Worm (Caenorhabditis elegans) whole organism, mixed stage, embryonic: ENCODE measurements around the gene ule-3.
A peak's percentile ranks its signal among the peaks of the same experiment; 100 is the strongest.

Source experiments
- M03D4.4 ChIP-seq: sonication (generic microtip); optimal IDR thresholded peaks from 2 replicates; lab custom pipeline; 2017; ENCODE audit warnings: mild to moderate bottlenecking, missing genetic modification characterization, missing compliant biosample characterization
- bed-3 ChIP-seq: fragments of 200-800 bp; sonication (Bioruptor generic); optimal IDR thresholded peaks from 3 replicates; lab custom pipeline; 2018; ENCODE audit warnings: mild to moderate bottlenecking, missing genetic modification characterization, moderate library complexity, missing compliant biosample characterization
- blmp-1 ChIP-seq: fragments of 150-350 bp; optimal IDR thresholded peaks from 2 replicates; lab custom pipeline; 2014; ENCODE audit warnings: missing biosample characterization, missing genetic modification characterization
- ceh-39 ChIP-seq: fragments of 150-350 bp; optimal IDR thresholded peaks from 2 replicates; lab custom pipeline; 2014; ENCODE audit warnings: missing biosample characterization, missing genetic modification characterization
- ceh-43 ChIP-seq: fragments of 200-800 bp; sonication (Bioruptor generic); optimal IDR thresholded peaks from 2 replicates; lab custom pipeline; 2018; ENCODE audit warnings: mild to moderate bottlenecking, missing genetic modification characterization, moderate library complexity, missing compliant biosample characterization
- ceh-83 ChIP-seq: fragments of 200-800 bp; sonication (Bioruptor generic); optimal IDR thresholded peaks from 2 replicates; lab custom pipeline; 2018; ENCODE audit warnings: mild to moderate bottlenecking, missing genetic modification characterization, missing compliant biosample characterization
- ces-1 ChIP-seq: fragments of 150-350 bp; optimal IDR thresholded peaks from 2 replicates; lab custom pipeline; 2014; ENCODE audit warnings: missing biosample characterization, missing genetic modification reagents, missing genetic modification characterization
- drap-1 ChIP-seq: fragments of 200-800 bp; sonication (Bioruptor generic); optimal IDR thresholded peaks from 3 replicates; lab custom pipeline; 2018; ENCODE audit warnings: mild to moderate bottlenecking, missing genetic modification characterization, missing compliant biosample characterization
- flh-1 ChIP-seq: fragments of 200-800 bp; sonication (Bioruptor generic); optimal IDR thresholded peaks from 2 replicates; lab custom pipeline; 2018; ENCODE audit warnings: mild to moderate bottlenecking, missing genetic modification characterization, moderate library complexity, missing compliant biosample characterization
- ham-2 ChIP-seq: fragments of 200-800 bp; sonication (Bioruptor generic); optimal IDR thresholded peaks from 2 replicates; lab custom pipeline; 2018; ENCODE audit warnings: mild to moderate bottlenecking, missing genetic modification characterization, missing compliant biosample characterization
- hlh-1 ChIP-seq: fragments of 150-350 bp; optimal IDR thresholded peaks from 2 replicates; lab custom pipeline; 2014; ENCODE audit warnings: missing biosample characterization, missing genetic modification reagents, missing genetic modification characterization
- lin-13 ChIP-seq: fragments of 150-350 bp; optimal IDR thresholded peaks from 2 replicates; lab custom pipeline; 2014; ENCODE audit warnings: missing biosample characterization, missing genetic modification characterization
- lin-32 ChIP-seq: fragments of 200-800 bp; sonication (Bioruptor generic); optimal IDR thresholded peaks from 2 replicates; lab custom pipeline; 2018; ENCODE audit warnings: mild to moderate bottlenecking, missing genetic modification characterization, missing compliant biosample characterization
- lsy-2 ChIP-seq: fragments of 150-350 bp; optimal IDR thresholded peaks from 2 replicates; lab custom pipeline; 2014; ENCODE audit warnings: missing biosample characterization, missing genetic modification characterization
- mab-5 ChIP-seq: fragments of 150-350 bp; optimal IDR thresholded peaks from 2 replicates; lab custom pipeline; 2014; ENCODE audit warnings: missing biosample characterization, missing genetic modification characterization
- mep-1 ChIP-seq: fragments of 150-350 bp; optimal IDR thresholded peaks from 2 replicates; lab custom pipeline; 2017; ENCODE audit warnings: missing biosample characterization, missing genetic modification reagents, missing genetic modification characterization, inconsistent platforms
- mls-2 ChIP-seq: sonication (generic microtip); optimal IDR thresholded peaks from 2 replicates; lab custom pipeline; 2016; ENCODE audit warnings: mild to moderate bottlenecking, missing genetic modification characterization, moderate library complexity, missing compliant biosample characterization
- nhr-12 ChIP-seq: fragments of 150-350 bp; optimal IDR thresholded peaks from 2 replicates; lab custom pipeline; 2014; ENCODE audit warnings: missing biosample characterization, missing genetic modification characterization
- nhr-237 ChIP-seq: fragments of 150-350 bp; optimal IDR thresholded peaks from 2 replicates; lab custom pipeline; 2014; ENCODE audit warnings: missing biosample characterization, missing genetic modification characterization
- nhr-28 ChIP-seq: fragments of 150-350 bp; optimal IDR thresholded peaks from 2 replicates; lab custom pipeline; 2014; ENCODE audit warnings: missing biosample characterization, missing genetic modification characterization
- nhr-76 ChIP-seq: sonication (generic microtip); optimal IDR thresholded peaks from 2 replicates; lab custom pipeline; 2017; ENCODE audit warnings: missing biosample characterization, missing genetic modification characterization
- pha-4 ChIP-seq: fragments of 150-350 bp; optimal IDR thresholded peaks from 2 replicates; lab custom pipeline; 2018; ENCODE audit warnings: missing biosample characterization, missing genetic modification reagents, missing genetic modification characterization
- sem-2 ChIP-seq: fragments of 200-800 bp; sonication (Bioruptor generic); optimal IDR thresholded peaks from 2 replicates; lab custom pipeline; 2018; ENCODE audit warnings: mild to moderate bottlenecking, missing genetic modification characterization, missing compliant biosample characterization
- snpc-4 ChIP-seq: fragments of 150-350 bp; optimal IDR thresholded peaks from 2 replicates; lab custom pipeline; 2014; ENCODE audit warnings: missing biosample characterization, missing genetic modification characterization
- sptf-1 ChIP-seq: sonication (generic microtip); optimal IDR thresholded peaks from 2 replicates; lab custom pipeline; 2017; ENCODE audit warnings: mild to moderate bottlenecking, missing genetic modification characterization, moderate library complexity, missing compliant biosample characterization
- tbx-8 ChIP-seq: fragments of 200-800 bp; sonication (Bioruptor generic); optimal IDR thresholded peaks from 2 replicates; lab custom pipeline; 2018; ENCODE audit warnings: mild to moderate bottlenecking, missing genetic modification characterization, moderate library complexity, missing compliant biosample characterization
- unc-120 ChIP-seq: sonication (generic microtip); optimal IDR thresholded peaks from 2 replicates; lab custom pipeline; 2017; ENCODE audit warnings: missing genetic modification characterization, missing compliant biosample characterization; ENCODE audit not compliant: poor library complexity, severe bottlenecking
- unc-39 ChIP-seq: fragments of 150-350 bp; optimal IDR thresholded peaks from 2 replicates; lab custom pipeline; 2014; ENCODE audit warnings: missing biosample characterization, missing genetic modification characterization
- unc-62 ChIP-seq: fragments of 150-350 bp; optimal IDR thresholded peaks from 2 replicates; lab custom pipeline; 2014; ENCODE audit warnings: missing biosample characterization, missing genetic modification reagents, missing genetic modification characterization
- zip-8 ChIP-seq: fragments of 150-350 bp; optimal IDR thresholded peaks from 2 replicates; lab custom pipeline; 2014; ENCODE audit warnings: missing biosample characterization, missing genetic modification characterization
- ztf-11 ChIP-seq: fragments of 150-350 bp; optimal IDR thresholded peaks from 2 replicates; lab custom pipeline; 2014; ENCODE audit warnings: missing biosample characterization, missing genetic modification characterization

Gene ule-3

DNA sequence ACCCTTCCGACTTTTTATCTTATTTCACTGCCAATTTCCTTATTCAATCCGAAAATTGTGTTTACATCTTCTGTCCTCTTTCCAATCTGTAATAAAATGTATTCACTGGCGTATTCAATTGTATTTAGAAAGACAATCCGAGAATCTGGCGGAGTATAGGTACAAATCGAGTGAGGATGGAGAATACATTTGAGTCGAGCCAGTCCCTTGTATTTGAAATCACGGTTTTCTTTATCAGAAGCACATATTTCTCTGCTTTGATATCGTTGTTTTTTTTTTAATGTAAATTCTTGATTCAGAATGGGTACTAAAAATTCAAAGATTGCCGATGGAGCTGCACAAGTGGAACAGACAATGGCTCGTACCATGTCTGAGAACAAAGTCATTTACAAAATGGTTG lies 29.5 kb upstream of the ule-3 start, which contains the start of gene ocr-1:
ocr-1 (plus strand) TSS at position 301 of the 400 bp plus-strand sequence.
- TF ChIP-seq nhr-237 (tag; lab: Kevin White, UChicago) (no peak), bed-3 (GFP tag; lab: Kevin White, UChicago) (no peak), sem-2 (GFP tag; lab: Kevin White, UChicago) (no peak), mls-2 (tag; lab: Kevin White, UChicago) (no peak), ceh-39 (tag; lab: Kevin White, UChicago) (no peak), ceh-43 (GFP tag; lab: Kevin White, UChicago) (no peak), lin-32 (no peak), drap-1 (GFP tag; lab: Kevin White, UChicago) (no peak), unc-120 (tag; lab: Kevin White, UChicago) (no peak), ces-1 (no peak), pha-4 (no peak), lsy-2 (tag; lab: Kevin White, UChicago) (no peak)

- no peak for TF ChIP-seq nhr-12
- TF ChIP-seq zip-8 (tag; lab: Kevin White, UChicago), result peak; percentile 94
- TF ChIP-seq, all 35 proteins: peak for 1
Measured at ce11 chrV:10768892-10769291, 24.7 kb upstream of the ule-3 start.

ce11 chrV:10770026-10770425 lies 23.6 kb upstream of the ule-3 start, which contains the start of the genes D1054.1 and pas-2:
TSS of gene D1054.1 (minus strand) at chrV:10770217.
TSS of gene pas-2 (plus strand) at chrV:10770368.
- TF ChIP-seq M03D4.4 (tag; lab: Kevin White, UChicago), result no peak
- TF ChIP-seq zip-8 (tag; lab: Kevin White, UChicago), result no peak
- peak; percentile 85 for TF ChIP-seq ces-1
- TF ChIP-seq bed-3 (GFP tag; lab: Kevin White, UChicago), result no peak
- TF ChIP-seq mep-1, result peak; percentile 15

- TF ChIP-seq sem-2 (GFP tag; lab: Kevin White, UChicago) (no peak), lin-13 (tag; lab: Kevin White, UChicago) (no peak), pha-4 (no peak), blmp-1 (tag; lab: Kevin White, UChicago) (no peak), ceh-39 (tag; lab: Kevin White, UChicago) (no peak), nhr-76 (tag; lab: Kevin White, UChicago) (no peak), flh-1 (GFP tag; lab: Kevin White, UChicago) (no peak), snpc-4 (tag; lab: Kevin White, UChicago) (no peak)
Measured at ce11 chrV:10771390-10771789, 22.2 kb upstream of the ule-3 start, which contains the start of gene D1054.3. TSS of gene D1054.3 (plus strand) at chrV:10771451.

- TF ChIP-seq ceh-43 (GFP tag; lab: Kevin White, UChicago) (no peak), lin-13 (tag; lab: Kevin White, UChicago) (no peak), nhr-12 (no peak), unc-39 (tag; lab: Kevin White, UChicago) (no peak), nhr-76 (tag; lab: Kevin White, UChicago) (no peak), snpc-4 (tag; lab: Kevin White, UChicago) (no peak), unc-62 (GFP tag; lab: Kevin White, UChicago) (no peak), ceh-39 (tag; lab: Kevin White, UChicago) (no peak), mep-1 (no peak), nhr-28 (no peak), ztf-11 (no peak), ces-1 (no peak), mab-5 (tag; lab: Kevin White, UChicago) (no peak), ham-2 (no peak), bed-3 (GFP tag; lab: Kevin White, UChicago) (no peak), flh-1 (GFP tag; lab: Kevin White, UChicago) (no peak), hlh-1 (tag; lab: Kevin White, UChicago) (no peak)
Measured at ce11 chrV:10773216-10773615, 20.4 kb upstream of the ule-3 start.

- TF ChIP-seq lsy-2 (tag; lab: Kevin White, UChicago), result no peak
- TF ChIP-seq mls-2 (tag; lab: Kevin White, UChicago), result no peak
- TF ChIP-seq sptf-1 (tag; lab: Kevin White, UChicago), result no peak
- TF ChIP-seq blmp-1 (tag; lab: Kevin White, UChicago), result no peak
- TF ChIP-seq pha-4, result no peak
- no peak for TF ChIP-seq nhr-28
- TF ChIP-seq nhr-237 (tag; lab: Kevin White, UChicago), result no peak
- no peak for TF ChIP-seq unc-62 (GFP tag; lab: Kevin White, UChicago)
- no peak for TF ChIP-seq tbx-8 (GFP tag; lab: Kevin White, UChicago)
- TF ChIP-seq nhr-76 (tag; lab: Kevin White, UChicago), result no peak
- TF ChIP-seq ham-2, result no peak
- TF ChIP-seq lin-13 (tag; lab: Kevin White, UChicago), result no peak
- TF ChIP-seq ceh-43 (GFP tag; lab: Kevin White, UChicago), result no peak
- no peak for TF ChIP-seq lin-32
- TF ChIP-seq M03D4.4 (tag; lab: Kevin White, UChicago), result no peak
- no peak for TF ChIP-seq hlh-1 (tag; lab: Kevin White, UChicago)
- no peak for TF ChIP-seq drap-1 (GFP tag; lab: Kevin White, UChicago)
- no peak for TF ChIP-seq flh-1 (GFP tag; lab: Kevin White, UChicago)
- TF ChIP-seq ceh-83 (GFP tag; lab: Kevin White, UChicago), result no peak
- no peak for TF ChIP-seq mep-1
- TF ChIP-seq, all 35 proteins: peak for 0
Measured at ce11 chrV:10776528-10777055, 17.0 kb upstream of the ule-3 start, which contains the start of gene D1054.5. TSS of gene D1054.5 (minus strand) at chrV:10776578.
